Worm (Caenorhabditis elegans): Measurements from ENCODE around the gene Y38C1AA.19.

The Y38C1AA.19 gene

ce11 chrIV:192046-192445, 32.1 kb downstream of the Y38C1AA.19 start, which contains the start of gene Y38C1AA.12 (continued):
- TF ChIP-seq ceh-8 (GFP tag; optimal IDR thresholded peaks at IDR 0.05) (peak; percentile 54), ceh-90 (tag; optimal IDR thresholded peaks at IDR 0.05) (peak; percentile 95), pax-3 (tag; optimal IDR thresholded peaks at IDR 0.05) (peak; percentile 92), C34B4.2 (tag; optimal IDR thresholded peaks at IDR 0.05) (no peak), unc-30 (tag; optimal IDR thresholded peaks at IDR 0.05) (no peak), nhr-20 (tag; optimal IDR thresholded peaks at IDR 0.05) (peak; percentile 92), swsn-7 (tag; optimal IDR thresholded peaks at IDR 0.05) (peak; percentile 89), ama-1 (optimal IDR thresholded peaks at IDR 0.05) (no peak), vab-15 (tag; optimal IDR thresholded peaks at IDR 0.05) (peak; percentile 79), blmp-1 (tag; optimal IDR thresholded peaks at IDR 0.05) (peak; percentile 50), lin-15B (tag; optimal IDR thresholded peaks at IDR 0.05) (peak; percentile 80), ces-1 (GFP tag; optimal IDR thresholded peaks at IDR 0.05) (no peak), mab-9 (GFP tag; IDR thresholded peaks at IDR 0.05) (peak; percentile 71; the same call in 1 of the 2 replicates), egl-27 (tag; optimal IDR thresholded peaks at IDR 0.05) (no peak), egl-13 (tag; optimal IDR thresholded peaks at IDR 0.05) (peak; percentile 95), pqm-1 (tag; optimal IDR thresholded peaks at IDR 0.05) (no peak), lir-3 (tag; optimal IDR thresholded peaks at IDR 0.05; ENCODE audit: poor library complexity) (peak; percentile 97), elt-3 (tag; optimal IDR thresholded peaks at IDR 0.05) (peak in 2 of 6 experiments; percentile 14 to 32), irx-1 (tag; optimal IDR thresholded peaks at IDR 0.05) (peak; percentile 97), mep-1 (tag; optimal IDR thresholded peaks at IDR 0.05) (peak; percentile 89), fkh-8 (tag; optimal IDR thresholded peaks at IDR 0.05) (peak; percentile 93), Y116A8C.19 (tag; optimal IDR thresholded peaks at IDR 0.05; ENCODE audit: borderline replicate concordance) (peak; percentile 83), snpc-4 (tag; optimal IDR thresholded peaks at IDR 0.05) (peak; percentile 60), mef-2 (tag; optimal IDR thresholded peaks at IDR 0.05) (no peak), tbx-2 (tag; optimal IDR thresholded peaks at IDR 0.05) (peak; percentile 92), nhr-71 (tag; optimal IDR thresholded peaks at IDR 0.05) (peak; percentile 94), lin-14 (GFP tag; optimal IDR thresholded peaks at IDR 0.05) (no peak), tlp-1 (tag; optimal IDR thresholded peaks at IDR 0.05) (no peak), aly-2 (tag; optimal IDR thresholded peaks at IDR 0.05) (no peak), nhr-237 (tag; optimal IDR thresholded peaks at IDR 0.05) (peak; percentile 33), alr-1 (tag; optimal IDR thresholded peaks at IDR 0.05; ENCODE audit: borderline replicate concordance) (no peak), unc-86 (tag; optimal IDR thresholded peaks at IDR 0.05) (peak; percentile 81), sup-37 (GFP tag; optimal IDR thresholded peaks at IDR 0.05) (peak; percentile 9), fkh-4 (tag; optimal IDR thresholded peaks at IDR 0.05; ENCODE audit: borderline replicate concordance) (peak; percentile 96), efl-3 (GFP tag; optimal IDR thresholded peaks at IDR 0.05) (no peak), ets-5 (GFP tag; IDR thresholded peaks at IDR 0.05) (no peak), ztf-11 (tag; optimal IDR thresholded peaks at IDR 0.05) (peak in 1 of 2 experiments; percentile 97), lsy-2 (tag; optimal IDR thresholded peaks at IDR 0.05) (peak; percentile 84 to 88), sox-4 (tag; optimal IDR thresholded peaks at IDR 0.05) (peak; percentile 90), nhr-11 (tag; optimal IDR thresholded peaks at IDR 0.05) (peak; percentile 27), ceh-82 (tag; optimal IDR thresholded peaks at IDR 0.05) (peak; percentile 78 to 88 (median 79)), xbp-1 (tag; optimal IDR thresholded peaks at IDR 0.05) (peak; percentile 90), efl-1 (optimal IDR thresholded peaks at IDR 0.05) (peak; percentile 77 to 78), efl-1 (GFP tag; optimal IDR thresholded peaks at IDR 0.05 in 1 of 2) (peak; percentile 77 to 97), nhr-12 (tag; optimal IDR thresholded peaks at IDR 0.05) (no peak), zag-1 (tag; optimal IDR thresholded peaks at IDR 0.05) (no peak), pag-3 (tag; optimal IDR thresholded peaks at IDR 0.05; ENCODE audit: borderline replicate concordance, insufficient read depth) (no peak), nhr-47 (tag; optimal IDR thresholded peaks at IDR 0.05) (peak; percentile 94), nhr-85 (tag) (peak; percentile 96), aha-1 (tag; optimal IDR thresholded peaks at IDR 0.05) (no peak), C16A3.4 (tag; optimal IDR thresholded peaks at IDR 0.05) (peak; percentile 80), jun-1 (tag; optimal IDR thresholded peaks at IDR 0.05) (peak; percentile 46), nhr-19 (GFP tag; conservative IDR thresholded peaks at IDR 0.05) (peak; percentile 87), rnt-1 (tag; optimal IDR thresholded peaks at IDR 0.05) (peak; percentile 99)
